Worm (Caenorhabditis elegans): ENCODE data around the gene decr-1.2.

decr-1.2 gene

ce11 chrII:8532015-8532414 lies 13.4 kb upstream of the decr-1.2 start:
- TF ChIP-seq nhr-11 (tag; optimal IDR thresholded peaks at IDR 0.05) = no peak
- no peak for TF ChIP-seq pat-9 (tag; optimal IDR thresholded peaks at IDR 0.05)
- no peak for TF ChIP-seq ceh-18 (tag; optimal IDR thresholded peaks at IDR 0.05)
- no peak for TF ChIP-seq hlh-6 (tag; optimal IDR thresholded peaks at IDR 0.05)
- no peak for TF ChIP-seq ceh-14 (tag; optimal IDR thresholded peaks at IDR 0.05)
- peak; percentile 65 for TF ChIP-seq ceh-34 (tag; optimal IDR thresholded peaks at IDR 0.05)
- TF ChIP-seq pha-2 (tag; optimal IDR thresholded peaks at IDR 0.05) = peak; percentile 16
- no peak for TF ChIP-seq C38D4.7 (GFP tag; optimal IDR thresholded peaks at IDR 0.05)
- TF ChIP-seq unc-86 (tag; optimal IDR thresholded peaks at IDR 0.05) = no peak
- TF ChIP-seq hlh-13 (GFP tag; optimal IDR thresholded peaks at IDR 0.05) = no peak
- no peak for TF ChIP-seq hlh-30 (tag; optimal IDR thresholded peaks at IDR 0.05; ENCODE audit: insufficient read depth)
- TF ChIP-seq rnt-1 (tag; optimal IDR thresholded peaks at IDR 0.05) = no peak
- TF ChIP-seq fkh-6 (tag; optimal IDR thresholded peaks at IDR 0.05) = no peak
- no peak for TF ChIP-seq syd-9 (tag; optimal IDR thresholded peaks at IDR 0.05)
- peak; percentile 48 for TF ChIP-seq tbx-2 (tag; optimal IDR thresholded peaks at IDR 0.05)
- peak; percentile 51 for TF ChIP-seq nfya-1 (tag; optimal IDR thresholded peaks at IDR 0.05)
- no peak for TF ChIP-seq odd-2 (tag; optimal IDR thresholded peaks at IDR 0.05)
- peak; percentile 8 for TF ChIP-seq ceh-31 (tag; optimal IDR thresholded peaks at IDR 0.05)
- TF ChIP-seq C08G9.2 (tag; optimal IDR thresholded peaks at IDR 0.05) = no peak
- no peak for TF ChIP-seq ets-4 (tag; optimal IDR thresholded peaks at IDR 0.05)

- TF ChIP-seq unc-55 (GFP tag; optimal IDR thresholded peaks at IDR 0.05) (no peak), ref-2 (tag; optimal IDR thresholded peaks at IDR 0.05) (no peak), ceh-19 (GFP tag; optimal IDR thresholded peaks at IDR 0.05) (no peak)
These were observed 9.4 kb upstream of the decr-1.2 start, which contains the start of gene W01C9.2 for ce11 chrII:8536060-8536459. Gene W01C9.2, plus strand, starts transcription at chrII:8536360.

- TF ChIP-seq unc-3 (GFP tag; conservative IDR thresholded peaks at IDR 0.05) (no peak), unc-3 (tag; optimal IDR thresholded peaks at IDR 0.05) (no peak), zip-5 (tag; optimal IDR thresholded peaks at IDR 0.05) (no peak), pat-9 (tag; optimal IDR thresholded peaks at IDR 0.05) (no peak), lim-6 (tag; optimal IDR thresholded peaks at IDR 0.05) (no peak), sdc-2 (tag; optimal IDR thresholded peaks at IDR 0.05) (no peak), ahr-1 (tag; optimal IDR thresholded peaks at IDR 0.05) (no peak), lin-11 (tag; optimal IDR thresholded peaks at IDR 0.05) (no peak), unc-42 (tag; optimal IDR thresholded peaks at IDR 0.05) (no peak), tbx-2 (tag; optimal IDR thresholded peaks at IDR 0.05) (no peak), tbx-7 (tag; optimal IDR thresholded peaks at IDR 0.05) (no peak), ceh-14 (tag; optimal IDR thresholded peaks at IDR 0.05) (no peak)
These were observed 5.0 kb upstream of the decr-1.2 start, which contains the start of gene pqn-73 for ce11 chrII:8540412-8540811. Gene pqn-73, plus strand, starts transcription at chrII:8540712.

ce11 chrII:8546975-8547374 lies 1.6 kb downstream of the decr-1.2 start:
- peak; percentile 78 for TF ChIP-seq syd-9 (tag; optimal IDR thresholded peaks at IDR 0.05)
- TF ChIP-seq ceh-48 (tag; optimal IDR thresholded peaks at IDR 0.05) = peak; percentile 82
- peak; percentile 90 for TF ChIP-seq ceh-34 (tag; optimal IDR thresholded peaks at IDR 0.05)
- no peak for TF ChIP-seq nhr-11 (tag; optimal IDR thresholded peaks at IDR 0.05)
- TF ChIP-seq unc-42 (tag; optimal IDR thresholded peaks at IDR 0.05) = peak; percentile 6
- TF ChIP-seq pat-9 (tag; optimal IDR thresholded peaks at IDR 0.05) = peak; percentile 83
- peak; percentile 70 for TF ChIP-seq tbx-7 (tag; optimal IDR thresholded peaks at IDR 0.05)
- TF ChIP-seq ama-1 (optimal IDR thresholded peaks at IDR 0.05) = no peak
- peak; percentile 89 for TF ChIP-seq dve-1 (tag; optimal IDR thresholded peaks at IDR 0.05)
- no peak for TF ChIP-seq unc-55 (GFP tag; optimal IDR thresholded peaks at IDR 0.05)
- TF ChIP-seq ceh-24 (tag; optimal IDR thresholded peaks at IDR 0.05) = peak; percentile 65
- peak; percentile 78 for TF ChIP-seq fkh-6 (tag; optimal IDR thresholded peaks at IDR 0.05)
- peak; percentile 74 for TF ChIP-seq ceh-2 (tag; optimal IDR thresholded peaks at IDR 0.05)
- peak; percentile 56 for TF ChIP-seq dmd-4 (tag; optimal IDR thresholded peaks at IDR 0.05; ENCODE audit: borderline replicate concordance)
- peak; percentile 88 for TF ChIP-seq che-1 (tag; optimal IDR thresholded peaks at IDR 0.05)
- no peak for TF ChIP-seq elt-4 (tag; optimal IDR thresholded peaks at IDR 0.05)
- no peak for TF ChIP-seq fkh-10 (GFP tag; optimal IDR thresholded peaks at IDR 0.05)
- peak; percentile 91 for TF ChIP-seq hlh-8 (tag; optimal IDR thresholded peaks at IDR 0.05)
- peak; percentile 61 for TF ChIP-seq T23F11.4 (GFP tag; optimal IDR thresholded peaks at IDR 0.05)
- peak; percentile 88 for TF ChIP-seq tbx-2 (tag; optimal IDR thresholded peaks at IDR 0.05)
- peak; percentile 83 for TF ChIP-seq lin-11 (tag; optimal IDR thresholded peaks at IDR 0.05)
- TF ChIP-seq ceh-19 (GFP tag; optimal IDR thresholded peaks at IDR 0.05) = peak; percentile 81
- TF ChIP-seq rnt-1 (tag; optimal IDR thresholded peaks at IDR 0.05) = peak; percentile 79
- TF ChIP-seq gmeb-2 (tag; optimal IDR thresholded peaks at IDR 0.05) = peak; percentile 86
- TF ChIP-seq ets-4 (tag; optimal IDR thresholded peaks at IDR 0.05) = peak; percentile 71
- peak; percentile 66 for TF ChIP-seq ceh-31 (tag; optimal IDR thresholded peaks at IDR 0.05)
- peak; percentile 28 for TF ChIP-seq ceh-30 (tag; optimal IDR thresholded peaks at IDR 0.05)
- peak; percentile 59 for TF ChIP-seq Y22D7AL.16 (tag; optimal IDR thresholded peaks at IDR 0.05)

Measured in whole organism, late embryonic.